Fruit fly (Drosophila melanogaster) whole organism, wandering third instar larva: ENCODE measurements around the gene CG32075.

Experiments used
- Abd-B ChIP-seq: fragments of >200 bp; optimal IDR thresholded peaks from 2 replicates; lab custom pipeline; 2017; ENCODE audit warnings: missing biosample characterization, missing genetic modification characterization
- CG32264 ChIP-seq: fragments of 200-800 bp; sonication (Bioruptor generic); optimal IDR thresholded peaks from 2 replicates; lab custom pipeline; 2016; ENCODE audit warnings: missing biosample characterization, missing genetic modification characterization
- CG9705 ChIP-seq: fragments of 200-800 bp; sonication (Bioruptor generic); optimal IDR thresholded peaks from 2 replicates; lab custom pipeline; 2018; ENCODE audit warnings: missing biosample characterization, mild to moderate bottlenecking, missing genetic modification characterization
- CrebA ChIP-seq: fragments of 200-800 bp; sonication (Bioruptor generic); optimal IDR thresholded peaks from 2 replicates; lab custom pipeline; 2016; ENCODE audit warnings: missing biosample characterization, mild to moderate bottlenecking, missing genetic modification characterization, borderline replicate concordance
- Dfd ChIP-seq: fragments of >200 bp; optimal IDR thresholded peaks from 2 replicates; lab custom pipeline; 2017; ENCODE audit warnings: missing biosample characterization, missing genetic modification characterization
- Dif ChIP-seq: fragments of 200-275, 200-300 bp; sonication (Bioruptor generic); optimal IDR thresholded peaks from 2 replicates; lab custom pipeline; 2018; ENCODE audit warnings: missing biosample characterization, missing genetic modification characterization; ENCODE audit not compliant: partially characterized antibody
- GATAd ChIP-seq: sonication (Bioruptor generic); optimal IDR thresholded peaks from 2 replicates; lab custom pipeline; 2016; ENCODE audit warnings: missing biosample characterization, missing genetic modification characterization
- HLH106 ChIP-seq: fragments of 200-800 bp; optimal IDR thresholded peaks from 3 replicates; lab custom pipeline; 2019; ENCODE audit warnings: missing biosample characterization, mild to moderate bottlenecking, missing genetic modification characterization, moderate library complexity
- Hr78 ChIP-seq: fragments of >200 bp; optimal IDR thresholded peaks from 2 replicates; lab custom pipeline; 2017; ENCODE audit warnings: missing biosample characterization, missing genetic modification characterization
- Hr83 ChIP-seq: fragments of 200-300 bp; sonication (Bioruptor generic); optimal IDR thresholded peaks from 2 replicates; lab custom pipeline; 2016; ENCODE audit warnings: missing biosample characterization, mild to moderate bottlenecking, missing genetic modification characterization, moderate library complexity; ENCODE audit not compliant: poor library complexity, severe bottlenecking
- Jra ChIP-seq: sonication (Bioruptor generic); optimal IDR thresholded peaks from 2 replicates; lab custom pipeline; 2016; ENCODE audit warnings: missing biosample characterization, missing genetic modification characterization
- Mio ChIP-seq: sonication (Bioruptor generic); optimal IDR thresholded peaks from 2 replicates; lab custom pipeline; 2016; ENCODE audit warnings: missing biosample characterization, missing genetic modification characterization
- Myc ChIP-seq: fragments of >200 bp; optimal IDR thresholded peaks from 2 replicates; lab custom pipeline; 2017
- N ChIP-seq: fragments of >200 bp; optimal IDR thresholded peaks from 2 replicates; lab custom pipeline; 2018; ENCODE audit warnings: missing biosample characterization, missing external identifiers, missing genetic modification characterization
- OdsH ChIP-seq: fragments of 200-800 bp; sonication (Bioruptor generic); optimal IDR thresholded peaks from 2 replicates; lab custom pipeline; 2016; ENCODE audit warnings: missing biosample characterization, mild to moderate bottlenecking, missing genetic modification characterization
- Rel ChIP-seq, 2 experiments: fragments of 200-800 bp; sonication (Bioruptor generic) in 1 of 2; optimal IDR thresholded peaks; 2 replicates in 1 of 2; 3 replicates in 1 of 2; lab custom pipeline; 2016 to 2019; ENCODE audit warnings: mild to moderate bottlenecking in 2 of 2, missing biosample characterization in 2 of 2, missing genetic modification characterization in 2 of 2, moderate library complexity in 1 of 2
- Sp1 ChIP-seq: fragments of 200-800 bp; sonication (Bioruptor generic); optimal IDR thresholded peaks from 3 replicates; lab custom pipeline; 2019; ENCODE audit warnings: missing biosample characterization, mild to moderate bottlenecking, missing genetic modification characterization, moderate library complexity
- Vsx2 ChIP-seq: fragments of 200-300, 225-300 bp; sonication (Bioruptor generic); optimal IDR thresholded peaks from 2 replicates; lab custom pipeline; 2018; ENCODE audit warnings: missing biosample characterization, missing genetic modification characterization; ENCODE audit not compliant: partially characterized antibody
- br ChIP-seq: fragments of 200-800 bp; sonication (Bioruptor generic); optimal IDR thresholded peaks from 2 replicates; lab custom pipeline; 2016; ENCODE audit warnings: missing biosample characterization, missing genetic modification characterization
- brk ChIP-seq: fragments of 200-800 bp; sonication (Bioruptor generic); optimal IDR thresholded peaks from 2 replicates; lab custom pipeline; 2016; ENCODE audit warnings: missing biosample characterization, mild to moderate bottlenecking, missing genetic modification characterization
- dl ChIP-seq, 2 experiments: fragments of 175-275, 200-275 bp in 1 of 2; fragments of 200-275 bp in 1 of 2; sonication (Bioruptor generic); optimal IDR thresholded peaks; lab custom pipeline; 2018; ENCODE audit warnings: mild to moderate bottlenecking in 2 of 2, missing biosample characterization in 2 of 2, missing genetic modification characterization in 2 of 2, moderate library complexity in 2 of 2; ENCODE audit not compliant: partially characterized antibody in 2 of 2, insufficient read depth in 1 of 2
- dmrt93B ChIP-seq: fragments of 200-800 bp; sonication (Bioruptor generic); optimal IDR thresholded peaks from 2 replicates; lab custom pipeline; 2018; ENCODE audit warnings: missing biosample characterization, mild to moderate bottlenecking, missing genetic modification characterization
- dsf ChIP-seq: sonication (Bioruptor generic); optimal IDR thresholded peaks from 2 replicates; lab custom pipeline; 2016; ENCODE audit warnings: missing biosample characterization, missing genetic modification characterization, borderline replicate concordance
- ey ChIP-seq: fragments of 200-800 bp; sonication (Bioruptor generic); optimal IDR thresholded peaks from 2 replicates; lab custom pipeline; 2016; ENCODE audit warnings: missing biosample characterization, missing genetic modification characterization
- foxo ChIP-seq, 2 experiments: fragments of 200-800 bp; sonication (Bioruptor generic); optimal IDR thresholded peaks; 2 replicates in 1 of 2; 3 replicates in 1 of 2; lab custom pipeline; 2016 to 2017; ENCODE audit warnings: missing biosample characterization in 2 of 2, missing genetic modification characterization in 2 of 2
- fru ChIP-seq: fragments of 200-800 bp; sonication (Bioruptor generic); optimal IDR thresholded peaks from 3 replicates; lab custom pipeline; 2016; ENCODE audit warnings: missing biosample characterization, mild to moderate bottlenecking, missing genetic modification characterization
- h ChIP-seq: fragments of 200-800 bp; sonication (Bioruptor generic); optimal IDR thresholded peaks from 3 replicates; lab custom pipeline; 2016; ENCODE audit warnings: missing biosample characterization, mild to moderate bottlenecking, missing genetic modification characterization
- jim ChIP-seq: fragments of 175-275, 200-325 bp; sonication (Bioruptor generic); optimal IDR thresholded peaks from 2 replicates; lab custom pipeline; 2016; ENCODE audit warnings: missing biosample characterization, mild to moderate bottlenecking, missing genetic modification characterization
- lola ChIP-seq: fragments of >200 bp; optimal IDR thresholded peaks from 2 replicates; lab custom pipeline; 2017; ENCODE audit warnings: missing biosample characterization, missing genetic modification characterization
- pan ChIP-seq: fragments of >200 bp; optimal IDR thresholded peaks from 2 replicates; lab custom pipeline; 2017
- psq ChIP-seq: fragments of 200-800 bp; sonication (Bioruptor generic); optimal IDR thresholded peaks from 3 replicates; lab custom pipeline; 2017; ENCODE audit warnings: missing biosample characterization, mild to moderate bottlenecking, missing genetic modification characterization, moderate library complexity
- rgr ChIP-seq: fragments of 200-800 bp; sonication (Bioruptor generic); optimal IDR thresholded peaks from 3 replicates; lab custom pipeline; 2016; ENCODE audit warnings: missing biosample characterization, mild to moderate bottlenecking, missing genetic modification characterization
- sage ChIP-seq: fragments of 200-800 bp; sonication (Bioruptor generic); optimal IDR thresholded peaks from 2 replicates; lab custom pipeline; 2016; ENCODE audit warnings: missing biosample characterization, mild to moderate bottlenecking, missing genetic modification characterization
- sv ChIP-seq: fragments of 200-800 bp; sonication (Bioruptor generic); optimal IDR thresholded peaks from 3 replicates; lab custom pipeline; 2016; ENCODE audit warnings: missing biosample characterization, missing genetic modification characterization
- tai ChIP-seq: sonication (Bioruptor generic); optimal IDR thresholded peaks from 2 replicates; lab custom pipeline; 2016; ENCODE audit warnings: missing biosample characterization, missing genetic modification characterization
- usp ChIP-seq: fragments of >200 bp; optimal IDR thresholded peaks from 2 replicates; lab custom pipeline; 2017; ENCODE audit warnings: missing biosample characterization, missing genetic modification characterization
- woc ChIP-seq: sonication (Bioruptor generic); optimal IDR thresholded peaks from 2 replicates; lab custom pipeline; 2016; ENCODE audit warnings: missing biosample characterization, mild to moderate bottlenecking, missing genetic modification characterization

Gene CG32075

DNA sequence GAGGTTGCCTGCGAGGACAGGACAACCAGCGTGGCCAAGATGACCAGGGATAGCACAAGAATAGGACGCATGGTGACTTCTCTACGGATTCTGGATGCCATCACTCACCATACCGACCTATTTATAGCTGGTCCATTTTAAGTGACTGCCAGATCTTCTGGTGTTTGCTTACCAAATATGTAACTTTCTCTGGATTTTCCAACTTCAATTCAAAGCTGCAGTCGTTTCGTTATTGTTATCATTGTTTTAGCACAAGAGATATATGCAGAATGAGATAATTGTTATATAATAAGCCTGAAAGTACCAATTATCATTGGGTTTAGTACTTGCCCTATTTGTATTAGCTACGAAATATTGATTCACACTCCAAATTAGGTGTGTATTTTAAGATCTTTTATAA is 39.0 kb upstream of the CG32075 start, which contains the start of gene CG32071:
Gene CG32071, minus strand, starts transcription at position 101 of the 400 bp plus-strand sequence.
- TF ChIP-seq Dif (GFP tag; lab: Kevin White, UChicago) (no peak), ey (GFP tag; lab: Kevin White, UChicago) (no peak), woc (GFP tag; lab: Kevin White, UChicago) (no peak), CG32264 (GFP tag; lab: Kevin White, UChicago) (no peak), brk (GFP tag; lab: Kevin White, UChicago) (no peak), Mio (GFP tag; lab: Kevin White, UChicago) (no peak), dl (GFP tag; optimal IDR thresholded peaks at IDR 0.05; lab: Kevin White, UChicago; ENCODE audit: insufficient read depth in 1 of 2, partially characterized antibody in 2 of 2) (no peak), tai (GFP tag; lab: Kevin White, UChicago) (no peak), Jra (GFP tag; lab: Kevin White, UChicago) (no peak), dsf (no peak), Rel (GFP tag; optimal IDR thresholded peaks at IDR 0.05; lab: Kevin White, UChicago) (no peak), Rel (tag; optimal IDR thresholded peaks at IDR 0.05; lab: Kevin White, UChicago) (no peak), sv (no peak), pan (lab: Kevin White, UChicago) (no peak), HLH106 (tag; lab: Kevin White, UChicago) (no peak), dmrt93B (GFP tag; lab: Kevin White, UChicago) (no peak), CG9705 (GFP tag; lab: Kevin White, UChicago) (no peak), fru (GFP tag; lab: Kevin White, UChicago) (no peak)

DNA sequence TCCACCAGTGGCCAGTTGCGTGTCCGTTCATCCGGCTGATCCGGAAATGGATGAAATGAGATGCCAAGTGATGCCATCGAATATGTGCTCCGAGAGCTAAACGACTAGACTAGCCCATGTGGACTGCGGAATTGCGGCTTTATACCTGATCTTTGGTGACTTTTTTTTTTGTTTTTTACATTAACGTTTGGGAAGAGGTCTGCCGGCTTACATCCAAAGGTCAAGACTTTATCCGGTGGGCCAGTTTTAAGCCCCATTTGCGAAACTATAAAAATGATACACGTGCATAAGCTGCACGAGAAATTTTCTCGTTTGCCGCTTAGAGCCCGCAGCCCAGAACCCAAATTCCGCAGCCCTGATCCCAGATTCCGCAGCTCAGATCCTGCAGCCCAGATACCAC is 38.2 kb upstream of the CG32075 start, which contains the start of gene Elo68alpha:
Gene Elo68alpha, minus strand, starts transcription at position 101 of the 400 bp plus-strand sequence.
- TF ChIP-seq CrebA (GFP tag; lab: Kevin White, UChicago) (no peak), Myc (lab: Kevin White, UChicago) (no peak), Jra (GFP tag; lab: Kevin White, UChicago) (no peak), dl (GFP tag; optimal IDR thresholded peaks at IDR 0.05; lab: Kevin White, UChicago; ENCODE audit: insufficient read depth in 1 of 2, partially characterized antibody in 2 of 2) (no peak), sv (no peak), Dif (GFP tag; lab: Kevin White, UChicago) (no peak), sage (no peak), Abd-B (GFP tag; lab: Kevin White, UChicago) (no peak), br (GFP tag; lab: Kevin White, UChicago) (no peak), Hr83 (no peak), Sp1 (GFP tag; lab: Kevin White, UChicago) (no peak), rgr (no peak), lola (GFP tag; lab: Kevin White, UChicago) (no peak), tai (GFP tag; lab: Kevin White, UChicago) (no peak), foxo (GFP tag; optimal IDR thresholded peaks at IDR 0.05; lab: Kevin White, UChicago) (no peak), CG32264 (GFP tag; lab: Kevin White, UChicago) (no peak), Mio (GFP tag; lab: Kevin White, UChicago) (no peak), Vsx2 (GFP tag; lab: Kevin White, UChicago) (no peak), OdsH (GFP tag; lab: Kevin White, UChicago) (no peak)

DNA sequence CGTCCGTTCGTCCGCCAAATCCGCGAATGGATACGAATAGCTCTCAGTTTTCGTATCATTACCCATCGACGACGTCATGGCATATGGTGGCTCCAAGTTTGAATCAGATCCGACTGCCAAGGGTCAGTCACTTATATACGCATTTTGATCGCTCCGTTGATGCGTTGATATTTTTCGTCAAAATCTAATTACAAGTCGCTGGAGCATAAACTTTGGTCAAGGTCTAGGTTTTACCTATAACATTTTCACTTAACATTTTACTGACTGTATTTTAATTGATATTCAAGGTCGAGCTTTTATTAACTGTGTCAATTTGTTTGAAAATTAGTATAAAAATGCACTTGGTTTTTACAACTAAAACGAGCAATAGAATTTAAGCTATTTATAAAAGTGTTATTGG is 36.9 kb upstream of the CG32075 start, which contains the start of gene Elo68beta:
Gene Elo68beta, minus strand, starts transcription at position 101 of the 400 bp plus-strand sequence.
- TF ChIP-seq Dfd (no peak), sage (no peak), dmrt93B (GFP tag; lab: Kevin White, UChicago) (no peak), pan (lab: Kevin White, UChicago) (no peak), CG32264 (GFP tag; lab: Kevin White, UChicago) (no peak), Sp1 (GFP tag; lab: Kevin White, UChicago) (no peak), sv (no peak)
- TF ChIP-seq, all 38 proteins: peak for 0

DNA sequence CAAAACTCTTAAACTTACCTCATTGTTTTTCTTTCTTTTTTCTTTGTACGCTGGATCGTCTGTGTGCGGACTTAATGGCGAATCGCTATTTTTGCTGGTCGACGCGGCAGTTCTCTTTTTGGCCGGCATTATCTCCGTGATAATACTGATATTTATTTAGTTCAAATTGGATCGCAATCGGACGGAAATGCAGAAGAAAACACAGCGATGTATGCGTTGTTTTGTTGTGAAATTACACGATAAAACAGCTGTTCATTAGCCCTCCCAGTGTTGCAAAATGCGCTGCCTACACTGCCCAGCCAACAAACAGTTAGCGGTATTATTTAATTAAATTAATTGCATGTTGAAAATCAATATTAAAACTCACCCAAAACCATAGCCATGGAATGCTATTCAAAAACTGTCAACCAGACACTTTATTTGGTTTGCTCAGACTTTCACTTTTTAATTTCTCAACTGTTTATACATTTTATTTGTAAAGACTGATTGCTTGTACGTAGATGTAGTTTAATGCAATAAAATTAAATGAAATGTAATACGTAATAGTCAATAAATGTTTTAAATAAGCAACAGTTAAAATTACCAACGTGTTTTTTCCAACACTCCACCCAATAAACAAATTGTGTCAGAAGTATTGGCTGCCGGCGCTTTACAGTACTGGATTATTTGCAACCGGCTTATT is 33.4 kb upstream of the CG32075 start, which contains the start of the genes Irbp18 and APP-BP1:
Gene Irbp18, minus strand, starts transcription at position 205 of the 682 bp plus-strand sequence.
Gene APP-BP1, plus strand, starts transcription at position 431 of the 682 bp plus-strand sequence.
- TF ChIP-seq dsf (peak; percentile 80), jim (GFP tag; lab: Kevin White, UChicago) (no peak), fru (GFP tag; lab: Kevin White, UChicago) (peak; percentile 96), woc (GFP tag; lab: Kevin White, UChicago) (peak; percentile 89), OdsH (GFP tag; lab: Kevin White, UChicago) (peak; percentile 94), Mio (GFP tag; lab: Kevin White, UChicago) (peak; percentile 39), tai (GFP tag; lab: Kevin White, UChicago) (peak; percentile 93), GATAd (GFP tag; lab: Kevin White, UChicago) (peak; percentile 81), ey (GFP tag; lab: Kevin White, UChicago) (peak; percentile 95), psq (GFP tag; lab: Kevin White, UChicago) (peak; percentile 91), Vsx2 (GFP tag; lab: Kevin White, UChicago) (no peak), Sp1 (GFP tag; lab: Kevin White, UChicago) (peak; percentile 93), Jra (GFP tag; lab: Kevin White, UChicago) (peak; percentile 93), Abd-B (GFP tag; lab: Kevin White, UChicago) (no peak), h (GFP tag; lab: Kevin White, UChicago) (peak; percentile 96), pan (lab: Kevin White, UChicago) (no peak), dmrt93B (GFP tag; lab: Kevin White, UChicago) (peak; percentile 86), Myc (lab: Kevin White, UChicago) (peak; percentile 47), lola (GFP tag; lab: Kevin White, UChicago) (no peak), N (GFP tag; lab: Kevin White, UChicago) (no peak), usp (GFP tag; lab: Kevin White, UChicago) (no peak), rgr (peak; percentile 95), sage (peak; percentile 87), dl (GFP tag; optimal IDR thresholded peaks at IDR 0.05; lab: Kevin White, UChicago; ENCODE audit: insufficient read depth in 1 of 2, partially characterized antibody in 2 of 2) (no peak), CG32264 (GFP tag; lab: Kevin White, UChicago) (peak; percentile 88), sv (peak; percentile 97), Hr78 (GFP tag; lab: Kevin White, UChicago) (no peak)
